Worm (Caenorhabditis elegans) whole organism, L1 larva: ENCODE data around the gene K04C2.5.

ENCODE experiments used
- C04F5.9 ChIP-seq: sonication (generic microtip); optimal IDR thresholded peaks from 2 replicates; lab custom pipeline; 2016; ENCODE audit warnings: missing genetic modification characterization, missing compliant biosample characterization
- C16A3.4 ChIP-seq: fragments of 150-350 bp; optimal IDR thresholded peaks from 2 replicates; lab custom pipeline; 2014; ENCODE audit warnings: missing biosample characterization, missing genetic modification characterization
- C34B4.2 ChIP-seq: sonication (generic microtip); optimal IDR thresholded peaks from 2 replicates; lab custom pipeline; 2017; ENCODE audit warnings: mild to moderate bottlenecking, missing genetic modification characterization, missing compliant biosample characterization
- Y116A8C.19 ChIP-seq: sonication (generic microtip); optimal IDR thresholded peaks from 2 replicates; lab custom pipeline; 2016; ENCODE audit warnings: missing compliant biosample characterization, missing genetic modification characterization, borderline replicate concordance
- aly-2 ChIP-seq: fragments of 150-350 bp; optimal IDR thresholded peaks from 2 replicates; lab custom pipeline; 2014; ENCODE audit warnings: missing biosample characterization, missing genetic modification characterization
- ama-1 ChIP-seq: fragments of 150-350 bp; optimal IDR thresholded peaks from 2 replicates; lab custom pipeline; 2014
- blmp-1 ChIP-seq: fragments of 150-350 bp; optimal IDR thresholded peaks from 2 replicates; lab custom pipeline; 2014; ENCODE audit warnings: missing biosample characterization, missing genetic modification characterization
- ceh-8 ChIP-seq: fragments of 200-800 bp; sonication (Bioruptor generic); optimal IDR thresholded peaks from 2 replicates; lab custom pipeline; 2018; ENCODE audit warnings: mild to moderate bottlenecking, missing genetic modification characterization, moderate library complexity, missing compliant biosample characterization
- ceh-82 ChIP-seq, 3 experiments: fragments of 150-350 bp in 1 of 3; sonication (generic microtip) in 2 of 3; optimal IDR thresholded peaks; 2 replicates each; lab custom pipeline; 2014 to 2017; ENCODE audit warnings: missing biosample characterization in 3 of 3, missing genetic modification characterization in 3 of 3
- ceh-88 ChIP-seq: fragments of 200-800 bp; sonication (Bioruptor generic); IDR thresholded peaks from 2 replicates; pipeline ENCODE4 v1.3.6; 2022; ENCODE audit warnings: missing genetic modification characterization, missing compliant biosample characterization
- dpl-1 ChIP-seq, 3 experiments: fragments of 150-350 bp in 2 of 3; sonication (generic microtip) in 1 of 3; optimal IDR thresholded peaks; 2 replicates each; lab custom pipeline; 2014 to 2017; ENCODE audit warnings: missing biosample characterization in 3 of 3, missing genetic modification characterization in 3 of 3, missing genetic modification reagents in 3 of 3
- dsc-1 ChIP-seq: sonication (generic microtip); optimal IDR thresholded peaks from 2 replicates; lab custom pipeline; 2016; ENCODE audit warnings: mild to moderate bottlenecking, missing genetic modification characterization, missing compliant biosample characterization
- efl-1 ChIP-seq, 4 experiments: fragments of 150-350 bp; optimal IDR thresholded peaks in 3 of 4; peaks in 1 of 4; 1 replicate in 1 of 4; 2 replicates in 3 of 4; lab custom pipeline; 2014; ENCODE audit warnings: missing biosample characterization in 2 of 4, missing genetic modification characterization in 2 of 4, missing genetic modification reagents in 2 of 4
- efl-3 ChIP-seq: fragments of 200-800 bp; sonication (Bioruptor generic); optimal IDR thresholded peaks from 2 replicates; lab custom pipeline; 2018; ENCODE audit warnings: mild to moderate bottlenecking, missing genetic modification characterization, missing compliant biosample characterization
- egl-13 ChIP-seq: sonication (generic microtip); optimal IDR thresholded peaks from 2 replicates; lab custom pipeline; 2016; ENCODE audit warnings: missing genotype, missing genetic modification reagents, missing genetic modification characterization, missing compliant biosample characterization
- egl-27 ChIP-seq, 2 experiments: fragments of 150-350 bp in 1 of 2; sonication (generic microtip); optimal IDR thresholded peaks; 3 replicates each; lab custom pipeline; 2017 to 2018; ENCODE audit warnings: missing biosample characterization in 2 of 2, missing genetic modification characterization in 2 of 2, missing genetic modification reagents in 2 of 2
- elt-2 ChIP-seq: sonication (generic microtip); optimal IDR thresholded peaks from 2 replicates; lab custom pipeline; 2016; ENCODE audit warnings: missing genetic modification characterization, mild to moderate bottlenecking, inconsistent platforms, missing compliant biosample characterization, missing genetic modification reagents
- elt-3 ChIP-seq, 6 experiments: fragments of 150-350 bp in 1 of 6; sonication (generic microtip); optimal IDR thresholded peaks; 2 replicates each; lab custom pipeline; 2017 to 2018; ENCODE audit warnings: missing biosample characterization in 6 of 6, missing genetic modification characterization in 6 of 6, inconsistent platforms in 1 of 6
- ets-5 ChIP-seq: fragments of 200-800 bp; sonication (Bioruptor generic); IDR thresholded peaks from 2 replicates; pipeline ENCODE4 v1.3.6; 2022; ENCODE audit warnings: missing genetic modification characterization, missing compliant biosample characterization
- fos-1 ChIP-seq: fragments of 150-350 bp; optimal IDR thresholded peaks from 2 replicates; lab custom pipeline; 2014; ENCODE audit warnings: missing biosample characterization, missing genetic modification characterization
- grh-1 ChIP-seq: fragments of 200-800 bp; sonication (Bioruptor generic); IDR thresholded peaks from 2 replicates; pipeline ENCODE4 v1.3.6; 2022; ENCODE audit warnings: missing genetic modification reagents, missing genetic modification characterization, missing compliant biosample characterization
- hlh-4 ChIP-seq: sonication (generic microtip); optimal IDR thresholded peaks from 2 replicates; lab custom pipeline; 2016; ENCODE audit warnings: mild to moderate bottlenecking, missing genetic modification characterization, missing compliant biosample characterization
- irx-1 ChIP-seq: sonication (generic microtip); optimal IDR thresholded peaks from 2 replicates; lab custom pipeline; 2016; ENCODE audit warnings: missing genetic modification characterization, missing compliant biosample characterization
- lin-14 ChIP-seq: fragments of 200-800 bp; sonication (Bioruptor generic); optimal IDR thresholded peaks from 2 replicates; lab custom pipeline; 2018; ENCODE audit warnings: mild to moderate bottlenecking, missing genetic modification characterization, moderate library complexity, missing compliant biosample characterization
- lir-3 ChIP-seq: sonication (generic microtip); optimal IDR thresholded peaks from 2 replicates; lab custom pipeline; 2016; ENCODE audit warnings: mild to moderate bottlenecking, missing genetic modification characterization, moderate library complexity, missing compliant biosample characterization; ENCODE audit not compliant: poor library complexity
- lsy-2 ChIP-seq, 2 experiments: fragments of 150-350 bp; optimal IDR thresholded peaks; 2 replicates each; lab custom pipeline; 2014; ENCODE audit warnings: missing biosample characterization in 2 of 2, missing genetic modification characterization in 2 of 2
- mdl-1 ChIP-seq, 2 experiments: fragments of 150-350 bp; optimal IDR thresholded peaks; 2 replicates each; lab custom pipeline; 2014 to 2017; ENCODE audit warnings: missing biosample characterization in 2 of 2, missing genetic modification characterization in 2 of 2, inconsistent platforms in 1 of 2
- nhr-12 ChIP-seq: sonication (generic microtip); optimal IDR thresholded peaks from 2 replicates; lab custom pipeline; 2017; ENCODE audit warnings: missing biosample characterization, missing genetic modification characterization
- nhr-19 ChIP-seq: fragments of 200-800 bp; sonication (Bioruptor generic); conservative IDR thresholded peaks from 2 replicates; pipeline ENCODE4 v1.3.6; 2022; ENCODE audit warnings: missing genetic modification characterization, missing compliant biosample characterization
- nhr-20 ChIP-seq: sonication (generic microtip); optimal IDR thresholded peaks from 2 replicates; lab custom pipeline; 2016; ENCODE audit warnings: mild to moderate bottlenecking, missing genetic modification characterization, missing compliant biosample characterization
- nhr-237 ChIP-seq: fragments of 150-350 bp; optimal IDR thresholded peaks from 2 replicates; lab custom pipeline; 2014; ENCODE audit warnings: missing biosample characterization, missing genetic modification characterization
- nhr-47 ChIP-seq: sonication (generic microtip); optimal IDR thresholded peaks from 2 replicates; lab custom pipeline; 2016; ENCODE audit warnings: mild to moderate bottlenecking, missing genetic modification characterization, moderate library complexity, missing compliant biosample characterization
- nhr-77 ChIP-seq: fragments of 150-350 bp; optimal IDR thresholded peaks from 2 replicates; lab custom pipeline; 2014; ENCODE audit warnings: missing biosample characterization, missing genetic modification characterization
- pax-3 ChIP-seq: fragments of 200-800 bp; sonication (Bioruptor generic); optimal IDR thresholded peaks from 2 replicates; lab custom pipeline; 2018; ENCODE audit warnings: mild to moderate bottlenecking, missing genetic modification characterization, moderate library complexity, missing compliant biosample characterization
- pqm-1 ChIP-seq: sonication (generic microtip); optimal IDR thresholded peaks from 3 replicates; lab custom pipeline; 2017; ENCODE audit warnings: missing biosample characterization, missing genetic modification characterization
- rnt-1 ChIP-seq: sonication (generic microtip); optimal IDR thresholded peaks from 2 replicates; lab custom pipeline; 2016; ENCODE audit warnings: mild to moderate bottlenecking, missing genetic modification characterization, moderate library complexity, missing compliant biosample characterization
- snu-23 ChIP-seq: sonication (generic microtip); optimal IDR thresholded peaks from 2 replicates; lab custom pipeline; 2016; ENCODE audit warnings: missing genetic modification characterization, missing compliant biosample characterization
- sox-4 ChIP-seq: sonication (generic microtip); optimal IDR thresholded peaks from 2 replicates; lab custom pipeline; 2016; ENCODE audit warnings: missing genetic modification characterization, missing compliant biosample characterization
- sptf-1 ChIP-seq: fragments of 150-350 bp; optimal IDR thresholded peaks from 2 replicates; lab custom pipeline; 2014; ENCODE audit warnings: missing biosample characterization, missing genetic modification characterization
- sup-37 ChIP-seq: fragments of 200-800 bp; sonication (Bioruptor generic); optimal IDR thresholded peaks from 2 replicates; lab custom pipeline; 2018; ENCODE audit warnings: mild to moderate bottlenecking, missing genetic modification characterization, missing compliant biosample characterization
- tbx-2 ChIP-seq: sonication (generic microtip); optimal IDR thresholded peaks from 2 replicates; lab custom pipeline; 2016; ENCODE audit warnings: missing genetic modification characterization, missing compliant biosample characterization
- unc-62 ChIP-seq: fragments of 150-350 bp; optimal IDR thresholded peaks from 2 replicates; lab custom pipeline; 2014; ENCODE audit warnings: missing biosample characterization, missing genetic modification reagents, missing genetic modification characterization
- xbp-1 ChIP-seq: sonication (generic microtip); optimal IDR thresholded peaks from 2 replicates; lab custom pipeline; 2016; ENCODE audit warnings: missing genetic modification characterization, missing compliant biosample characterization
- zag-1 ChIP-seq: fragments of 150-350 bp; optimal IDR thresholded peaks from 2 replicates; lab custom pipeline; 2014; ENCODE audit warnings: missing biosample characterization, missing genetic modification characterization
- zip-4 ChIP-seq: fragments of 200-800 bp; sonication (Bioruptor generic); optimal IDR thresholded peaks from 2 replicates; lab custom pipeline; 2018; ENCODE audit warnings: mild to moderate bottlenecking, missing genetic modification characterization, moderate library complexity, missing compliant biosample characterization
- ztf-11 ChIP-seq, 2 experiments: sonication (generic microtip); optimal IDR thresholded peaks; 2 replicates each; lab custom pipeline; 2016 to 2017; ENCODE audit warnings: missing genetic modification characterization in 2 of 2, missing biosample characterization in 1 of 2, missing compliant biosample characterization in 1 of 2

K04C2.5 gene

ce11 chrIII:6872534-6873150 lies 18.8 kb downstream of the K04C2.5 start, which contains the start of gene K04C2.3 (continued):
- TF ChIP-seq nhr-19 (GFP tag; lab: Robert Waterston, UW) (peak; percentile 15; the same call in 1 of the 2 replicates), ceh-8 (GFP tag; lab: Kevin White, UChicago) (no peak), sup-37 (GFP tag; lab: Kevin White, UChicago) (no peak), blmp-1 (tag; lab: Kevin White, UChicago) (peak; percentile 19), elt-3 (tag; optimal IDR thresholded peaks at IDR 0.05; lab: Kevin White, UChicago) (peak in 2 of 6 experiments; percentile 10), dpl-1 (GFP tag; optimal IDR thresholded peaks at IDR 0.05; lab: Kevin White, UChicago) (no peak), nhr-237 (tag; lab: Kevin White, UChicago) (no peak), efl-3 (no peak), hlh-4 (tag; lab: Kevin White, UChicago) (no peak), ets-5 (no peak), C16A3.4 (tag; lab: Kevin White, UChicago) (no peak)

DNA sequence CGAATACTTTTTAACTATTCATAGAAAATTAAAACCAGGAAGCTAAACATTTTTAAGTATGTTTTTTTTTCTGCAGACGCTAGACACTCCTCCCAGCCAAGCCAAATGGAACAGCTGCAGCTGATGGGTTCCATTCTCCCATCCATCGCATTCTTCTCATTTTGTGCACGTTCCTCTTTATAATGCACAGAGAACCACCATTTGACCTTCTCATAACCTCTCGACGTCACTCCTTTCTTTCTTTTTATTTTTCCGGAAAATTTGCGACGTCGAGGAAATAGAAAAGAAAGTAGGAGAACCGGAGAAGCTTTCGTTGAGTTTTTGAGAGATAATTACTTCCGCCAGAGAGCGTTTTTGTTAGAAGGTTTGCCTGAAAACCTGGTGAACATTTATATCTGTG lies 19.8 kb downstream of the K04C2.5 start:
- peak; percentile 12 for TF ChIP-seq rnt-1 (tag; lab: Kevin White, UChicago)
- TF ChIP-seq nhr-12 (tag; lab: Kevin White, UChicago): no peak
- TF ChIP-seq C16A3.4 (tag; lab: Kevin White, UChicago): no peak
- TF ChIP-seq pqm-1: no peak
- no peak for TF ChIP-seq Y116A8C.19
- TF ChIP-seq tbx-2 (tag; lab: Kevin White, UChicago): peak; percentile 2
- TF ChIP-seq lin-14 (GFP tag; lab: Kevin White, UChicago): peak; percentile 49
- TF ChIP-seq ztf-11 (tag; optimal IDR thresholded peaks at IDR 0.05; lab: Kevin White, UChicago): no peak
- TF ChIP-seq zip-4 (GFP tag; lab: Kevin White, UChicago): no peak
- TF ChIP-seq hlh-4 (tag; lab: Kevin White, UChicago): no peak
- peak in 1 of 3 experiments; percentile 24 for TF ChIP-seq ceh-82 (tag; optimal IDR thresholded peaks at IDR 0.05; lab: Kevin White, UChicago)
- TF ChIP-seq aly-2 (tag; lab: Kevin White, UChicago): no peak

ce11 chrIII:6871067-6871466 lies 20.4 kb downstream of the K04C2.5 start:
- TF ChIP-seq pax-3 (tag; lab: Kevin White, UChicago) (no peak), grh-1 (GFP tag; lab: Robert Waterston, UW) (no peak), ceh-82 (tag; optimal IDR thresholded peaks at IDR 0.05; lab: Kevin White, UChicago) (no peak), unc-62 (no peak), elt-2 (tag; lab: Kevin White, UChicago) (no peak), zag-1 (no peak), lir-3 (tag; lab: Kevin White, UChicago) (no peak), fos-1 (tag; lab: Kevin White, UChicago) (no peak), lsy-2 (tag; optimal IDR thresholded peaks at IDR 0.05; lab: Kevin White, UChicago) (peak; percentile 47 to 62), nhr-77 (tag; lab: Kevin White, UChicago) (no peak), C34B4.2 (tag; lab: Kevin White, UChicago) (no peak), sox-4 (tag; lab: Kevin White, UChicago) (no peak), hlh-4 (tag; lab: Kevin White, UChicago) (no peak), sptf-1 (tag; lab: Kevin White, UChicago) (no peak), Y116A8C.19 (no peak), ceh-88 (GFP tag; lab: Robert Waterston, UW) (no peak), efl-1 (optimal IDR thresholded peaks at IDR 0.05; lab: Kevin White, UChicago) (peak in 1 of 2 experiments; percentile 45), efl-1 (GFP tag; optimal IDR thresholded peaks at IDR 0.05 in 1 of 2; lab: Kevin White, UChicago) (peak in 1 of 2 experiments; percentile 58), ama-1 (lab: Kevin White, UChicago) (no peak), nhr-20 (peak; percentile 16), dsc-1 (tag; lab: Kevin White, UChicago) (no peak), nhr-19 (GFP tag; lab: Robert Waterston, UW) (peak; percentile 72), mdl-1 (tag; optimal IDR thresholded peaks at IDR 0.05; lab: Kevin White, UChicago) (peak in 1 of 2 experiments; percentile 35), egl-27 (tag; optimal IDR thresholded peaks at IDR 0.05; lab: Kevin White, UChicago) (no peak), nhr-47 (tag; lab: Kevin White, UChicago) (peak; percentile 9), sup-37 (GFP tag; lab: Kevin White, UChicago) (no peak), ztf-11 (tag; optimal IDR thresholded peaks at IDR 0.05; lab: Kevin White, UChicago) (no peak), xbp-1 (tag; lab: Kevin White, UChicago) (peak; percentile 20), rnt-1 (tag; lab: Kevin White, UChicago) (peak; percentile 74), snu-23 (peak; percentile 59), egl-13 (no peak), C04F5.9 (tag; lab: Kevin White, UChicago) (no peak), irx-1 (tag; lab: Kevin White, UChicago) (no peak)
